Worm (Caenorhabditis elegans): ENCODE measurements around the gene par-1.
A peak's percentile ranks its signal among the peaks of the same experiment; 100 is the strongest.

Gene par-1

DNA sequence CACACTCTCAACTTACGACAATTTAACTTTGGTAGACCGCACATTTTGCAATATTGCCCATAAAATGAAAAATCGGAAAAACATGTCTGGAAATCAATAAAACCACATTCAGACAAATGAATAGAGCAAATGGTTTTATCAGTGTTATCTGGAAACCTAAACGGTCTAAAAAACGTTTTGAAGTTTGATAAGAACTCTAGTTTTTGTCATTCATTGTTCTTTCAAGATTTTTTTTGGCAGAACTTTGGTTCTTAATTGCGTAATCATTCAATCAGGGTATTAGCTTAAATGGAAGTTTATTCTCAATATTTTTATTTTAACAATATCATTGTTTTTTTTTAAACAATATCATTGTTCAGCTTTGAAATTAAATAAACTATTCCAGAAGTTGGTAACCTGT is 30.0 kb upstream of the par-1 start, which contains the start of gene cest-2.2:
Gene cest-2.2, minus strand, starts transcription at position 140 of the 400 bp plus-strand sequence.
- TF ChIP-seq ztf-23 (GFP tag; IDR thresholded peaks at IDR 0.05) (no peak), tab-1 (GFP tag; IDR thresholded peaks at IDR 0.05) (no peak), ref-1 (GFP tag; conservative IDR thresholded peaks at IDR 0.05) (no peak), med-1 (GFP tag; optimal IDR thresholded peaks at IDR 0.05; ENCODE audit: insufficient read depth) (no peak), flt-1 (GFP tag; IDR thresholded peaks at IDR 0.05) (no peak), ztf-29 (GFP tag; IDR thresholded peaks at IDR 0.05) (no peak), cog-1 (tag; optimal IDR thresholded peaks at IDR 0.05) (no peak), T22C8.4 (GFP tag; IDR thresholded peaks at IDR 0.05) (no peak), klf-2 (GFP tag; conservative IDR thresholded peaks at IDR 0.05) (no peak)

DNA sequence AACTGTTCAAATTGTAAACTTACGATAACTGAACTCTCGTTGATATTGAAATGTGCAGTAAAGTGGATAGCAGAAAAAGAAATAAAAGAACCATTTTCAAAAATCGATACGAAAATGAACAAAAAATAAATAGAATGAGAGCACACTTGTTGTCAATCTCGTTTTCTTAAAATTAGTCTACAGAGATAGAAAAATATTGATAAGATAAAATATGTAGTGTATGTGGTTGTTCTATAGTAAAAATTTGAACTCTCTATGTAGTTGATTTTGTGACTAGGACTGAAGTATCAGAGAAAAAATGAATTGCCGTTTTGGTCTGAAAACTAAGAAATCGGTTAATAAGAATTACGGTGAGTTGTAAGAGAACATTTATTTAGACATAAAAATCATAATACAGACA is 26.1 kb upstream of the par-1 start, which contains the start of gene cest-2.1:
Gene cest-2.1, minus strand, starts transcription at position 198 of the 400 bp plus-strand sequence.
- no peak for TF ChIP-seq tab-1 (GFP tag; IDR thresholded peaks at IDR 0.05)
- no peak for TF ChIP-seq ztf-29 (GFP tag; IDR thresholded peaks at IDR 0.05)
- TF ChIP-seq cog-1 (tag; optimal IDR thresholded peaks at IDR 0.05) = no peak
- no peak for TF ChIP-seq T22C8.4 (GFP tag; IDR thresholded peaks at IDR 0.05)
- no peak for TF ChIP-seq flt-1 (GFP tag; IDR thresholded peaks at IDR 0.05)
- no peak for TF ChIP-seq ztf-23 (GFP tag; IDR thresholded peaks at IDR 0.05)
- TF ChIP-seq ref-1 (GFP tag; conservative IDR thresholded peaks at IDR 0.05) = no peak
- no peak for TF ChIP-seq klf-2 (GFP tag; conservative IDR thresholded peaks at IDR 0.05)
- no peak for TF ChIP-seq med-1 (GFP tag; optimal IDR thresholded peaks at IDR 0.05; ENCODE audit: insufficient read depth)

DNA sequence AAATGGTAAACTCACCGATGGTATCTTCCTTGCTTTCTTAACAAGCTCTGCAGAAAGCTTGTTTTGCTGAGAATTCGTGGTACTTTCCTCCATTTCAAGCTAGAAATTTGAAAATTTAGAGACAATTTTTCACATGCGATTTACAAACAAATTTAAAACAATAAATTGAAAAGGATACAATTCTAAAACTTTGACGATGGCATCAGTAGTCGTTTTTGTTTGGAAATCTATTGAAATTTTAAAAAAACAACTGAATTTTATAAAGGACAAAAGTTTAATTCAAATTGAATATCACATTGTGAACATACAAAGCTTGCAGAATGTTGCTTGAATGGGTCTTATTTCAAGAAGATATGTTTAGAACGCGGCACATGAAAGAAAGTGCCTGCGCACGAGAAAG is 22.5 kb upstream of the par-1 start, which contains the start of gene ocam-1:
Gene ocam-1, minus strand, starts transcription at position 101 of the 400 bp plus-strand sequence.
- TF ChIP-seq ztf-29 (GFP tag; IDR thresholded peaks at IDR 0.05) (no peak), flt-1 (GFP tag; IDR thresholded peaks at IDR 0.05) (no peak), med-1 (GFP tag; optimal IDR thresholded peaks at IDR 0.05; ENCODE audit: insufficient read depth) (no peak), cog-1 (tag; optimal IDR thresholded peaks at IDR 0.05) (no peak), ztf-23 (GFP tag; IDR thresholded peaks at IDR 0.05) (no peak), tab-1 (GFP tag; IDR thresholded peaks at IDR 0.05) (no peak), T22C8.4 (GFP tag; IDR thresholded peaks at IDR 0.05) (no peak), ref-1 (GFP tag; conservative IDR thresholded peaks at IDR 0.05) (no peak), klf-2 (GFP tag; conservative IDR thresholded peaks at IDR 0.05) (no peak)

DNA sequence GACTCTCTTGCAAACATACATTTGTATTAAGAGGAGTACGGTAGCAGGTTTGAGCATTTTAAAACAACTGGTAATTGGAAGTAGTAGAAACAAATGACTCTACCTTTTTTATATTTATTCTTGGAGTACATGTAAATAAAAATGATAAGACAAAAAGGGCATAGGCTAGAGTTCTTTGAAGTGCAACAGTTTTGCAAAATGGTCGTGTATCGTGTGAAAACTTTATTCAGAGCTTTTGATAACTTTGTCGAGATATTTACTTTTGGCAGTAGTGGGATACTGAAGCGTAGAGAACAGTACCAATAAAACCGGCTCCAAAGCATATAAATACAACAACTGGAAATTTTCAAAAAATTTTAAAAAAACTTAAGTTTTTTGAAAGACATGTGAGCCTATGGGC is 21.5 kb upstream of the par-1 start, which contains the start of gene cest-1.1:
Gene cest-1.1, minus strand, starts transcription at position 101 of the 400 bp plus-strand sequence.
- TF ChIP-seq T22C8.4 (GFP tag; IDR thresholded peaks at IDR 0.05) (no peak), tab-1 (GFP tag; IDR thresholded peaks at IDR 0.05) (no peak), klf-2 (GFP tag; conservative IDR thresholded peaks at IDR 0.05) (no peak), ztf-29 (GFP tag; IDR thresholded peaks at IDR 0.05) (no peak), cog-1 (tag; optimal IDR thresholded peaks at IDR 0.05) (no peak), ztf-23 (GFP tag; IDR thresholded peaks at IDR 0.05) (no peak), med-1 (GFP tag; optimal IDR thresholded peaks at IDR 0.05; ENCODE audit: insufficient read depth) (no peak), flt-1 (GFP tag; IDR thresholded peaks at IDR 0.05) (no peak), ref-1 (GFP tag; conservative IDR thresholded peaks at IDR 0.05) (no peak)

DNA sequence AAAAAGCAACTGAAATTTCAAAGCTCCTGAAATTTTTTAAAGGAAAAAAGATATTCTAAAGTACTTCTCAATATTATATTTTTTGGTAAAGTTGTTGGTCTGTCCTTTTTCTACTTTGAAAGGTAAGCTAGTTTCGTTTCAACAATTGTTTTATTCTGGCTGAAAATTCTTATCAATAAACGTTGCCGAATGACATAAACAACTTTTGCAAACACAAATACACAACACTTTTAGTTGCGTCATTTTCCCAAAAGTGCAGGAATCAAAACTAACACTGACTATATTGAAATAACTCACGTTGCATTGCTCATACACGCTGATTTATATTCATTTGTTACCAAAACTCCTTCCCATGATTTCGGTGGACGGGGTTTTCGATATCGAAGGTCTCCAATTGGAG is 20.6 kb upstream of the par-1 start:
- TF ChIP-seq ztf-23 (GFP tag; IDR thresholded peaks at IDR 0.05) = no peak
- no peak for TF ChIP-seq klf-2 (GFP tag; conservative IDR thresholded peaks at IDR 0.05)
- no peak for TF ChIP-seq ztf-29 (GFP tag; IDR thresholded peaks at IDR 0.05)
- TF ChIP-seq cog-1 (tag; optimal IDR thresholded peaks at IDR 0.05) = no peak
- TF ChIP-seq flt-1 (GFP tag; IDR thresholded peaks at IDR 0.05) = no peak
- TF ChIP-seq T22C8.4 (GFP tag; IDR thresholded peaks at IDR 0.05) = no peak
- TF ChIP-seq med-1 (GFP tag; optimal IDR thresholded peaks at IDR 0.05; ENCODE audit: insufficient read depth) = no peak
- no peak for TF ChIP-seq tab-1 (GFP tag; IDR thresholded peaks at IDR 0.05)
- TF ChIP-seq ref-1 (GFP tag; conservative IDR thresholded peaks at IDR 0.05) = no peak

DNA sequence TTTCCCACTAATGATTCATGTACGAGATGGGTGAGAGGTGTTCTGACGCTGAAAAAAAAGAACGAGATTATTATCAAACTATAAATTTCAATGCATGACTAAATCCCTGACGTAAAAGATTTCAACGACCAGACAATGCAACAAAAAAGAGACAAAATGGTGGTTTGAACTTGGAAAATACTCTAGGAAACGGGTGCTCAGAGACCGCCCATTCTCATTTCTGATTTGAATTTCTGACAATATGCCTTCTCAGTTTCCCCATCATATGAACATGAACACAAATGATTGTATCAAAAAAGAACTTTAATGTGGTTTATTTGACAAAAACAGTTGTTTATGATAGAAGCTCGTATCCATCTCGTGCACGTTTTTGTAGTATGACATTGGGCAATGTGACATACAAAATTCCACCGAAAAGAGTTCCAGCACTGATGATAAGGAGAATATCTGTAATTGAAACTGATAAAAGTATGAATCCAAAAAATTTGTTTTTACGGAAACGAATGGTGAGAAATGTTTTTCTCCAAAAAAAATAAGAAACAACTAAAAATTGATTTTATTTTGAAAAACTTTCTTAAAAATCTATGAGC is 17.9 kb upstream of the par-1 start, which contains the start of gene srd-26:
Gene srd-26, minus strand, starts transcription at position 51 of the 590 bp plus-strand sequence.
- TF ChIP-seq ztf-29 (GFP tag; IDR thresholded peaks at IDR 0.05) = no peak
- TF ChIP-seq med-1 (GFP tag; optimal IDR thresholded peaks at IDR 0.05; ENCODE audit: insufficient read depth) = no peak
- no peak for TF ChIP-seq klf-2 (GFP tag; conservative IDR thresholded peaks at IDR 0.05)
- TF ChIP-seq cog-1 (tag; optimal IDR thresholded peaks at IDR 0.05) = no peak
- TF ChIP-seq T22C8.4 (GFP tag; IDR thresholded peaks at IDR 0.05) = no peak
- TF ChIP-seq tab-1 (GFP tag; IDR thresholded peaks at IDR 0.05) = no peak
- TF ChIP-seq flt-1 (GFP tag; IDR thresholded peaks at IDR 0.05) = no peak
- TF ChIP-seq ref-1 (GFP tag; conservative IDR thresholded peaks at IDR 0.05) = no peak
- no peak for TF ChIP-seq ztf-23 (GFP tag; IDR thresholded peaks at IDR 0.05)

DNA sequence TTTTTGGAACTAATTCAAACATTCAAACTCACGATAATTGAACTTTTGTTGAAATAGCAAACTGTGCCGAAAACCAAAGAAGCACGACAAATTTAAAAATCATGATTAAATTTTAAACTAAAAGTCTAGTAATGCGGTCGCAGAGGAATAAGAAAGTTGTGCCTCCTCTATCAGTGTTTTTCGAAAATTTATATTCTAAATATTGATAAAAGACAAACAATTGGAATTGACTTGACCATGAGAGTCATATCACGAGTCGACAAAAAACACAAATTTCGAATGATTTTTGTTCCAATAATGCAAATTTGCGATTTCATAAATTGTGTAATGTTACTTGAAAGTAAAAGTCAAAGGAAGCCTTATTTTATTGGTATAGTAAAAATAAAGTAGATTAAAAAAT is 15.5 kb upstream of the par-1 start, which contains the start of gene cest-1.2:
Gene cest-1.2, minus strand, starts transcription at position 165 of the 400 bp plus-strand sequence.
- no peak for TF ChIP-seq med-1 (GFP tag; optimal IDR thresholded peaks at IDR 0.05; ENCODE audit: insufficient read depth)
- no peak for TF ChIP-seq tab-1 (GFP tag; IDR thresholded peaks at IDR 0.05)

DNA sequence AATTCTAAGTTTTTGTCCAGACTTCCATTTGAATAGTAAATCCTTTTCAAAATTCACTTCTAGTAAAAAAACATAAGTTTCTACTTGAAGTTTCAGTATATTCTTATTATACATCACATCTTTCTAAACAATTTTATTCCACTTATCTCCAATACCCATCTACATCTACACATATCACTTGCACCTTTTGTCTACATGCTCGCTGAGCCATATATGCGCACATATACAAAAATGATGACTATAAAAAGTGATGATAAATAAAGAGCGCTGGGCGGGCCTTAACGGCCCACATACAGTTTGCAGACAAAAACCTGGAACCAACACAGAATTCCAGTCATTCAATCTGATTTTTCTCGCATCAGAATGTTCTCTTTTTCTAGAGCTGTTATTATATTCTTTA is 11.3 kb upstream of the par-1 start, which contains the start of gene AH10.2:
Gene AH10.2, plus strand, starts transcription at position 301 of the 400 bp plus-strand sequence.
- TF ChIP-seq ztf-29 (GFP tag; IDR thresholded peaks at IDR 0.05) (no peak), T22C8.4 (GFP tag; IDR thresholded peaks at IDR 0.05) (no peak), klf-2 (GFP tag; conservative IDR thresholded peaks at IDR 0.05) (no peak), cog-1 (tag; optimal IDR thresholded peaks at IDR 0.05) (no peak), tab-1 (GFP tag; IDR thresholded peaks at IDR 0.05) (no peak)

DNA sequence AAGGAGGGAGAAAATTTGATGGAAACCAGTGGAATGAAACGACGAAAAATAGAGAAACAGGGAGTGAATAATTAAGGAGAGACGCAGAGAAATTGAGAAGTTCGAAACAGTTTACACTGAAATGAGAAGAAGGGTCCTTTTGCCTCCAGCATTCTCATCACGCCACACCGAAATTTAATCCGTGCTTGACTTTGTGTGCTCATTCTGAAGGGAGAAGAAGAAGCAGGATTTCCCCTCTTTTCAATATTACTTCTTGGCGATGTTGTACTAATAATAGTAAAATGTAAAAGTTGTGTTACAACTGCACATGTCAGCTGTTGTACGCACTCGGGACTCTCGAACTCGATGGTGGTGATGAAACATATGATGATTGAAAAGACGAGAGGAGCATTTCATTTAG is 8.4 kb upstream of the par-1 start:
- TF ChIP-seq ref-1 (GFP tag; conservative IDR thresholded peaks at IDR 0.05) (no peak), cog-1 (tag; optimal IDR thresholded peaks at IDR 0.05) (peak; percentile 5), T22C8.4 (GFP tag; IDR thresholded peaks at IDR 0.05) (no peak)

DNA sequence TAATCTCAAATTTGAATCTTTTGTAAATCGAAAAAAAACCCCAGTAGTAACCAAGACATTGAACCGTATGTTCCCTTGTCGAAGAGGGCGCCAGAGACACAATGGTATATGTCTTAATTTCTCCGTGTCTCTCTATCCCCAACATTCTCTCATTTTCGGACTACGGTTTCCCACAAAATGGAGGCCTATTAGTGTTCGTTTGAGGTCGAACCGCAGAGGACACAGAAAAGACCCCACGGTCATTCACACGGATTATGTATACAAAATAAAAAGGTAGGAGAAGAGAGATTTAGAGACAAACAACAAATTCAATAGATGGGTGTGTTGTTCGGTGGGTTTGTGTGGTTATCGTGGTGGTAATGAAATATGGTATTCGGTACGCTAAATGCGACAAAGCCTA is 5.8 kb upstream of the par-1 start:
- TF ChIP-seq T22C8.4 (GFP tag; IDR thresholded peaks at IDR 0.05) (no peak), klf-2 (GFP tag; conservative IDR thresholded peaks at IDR 0.05) (no peak), cog-1 (tag; optimal IDR thresholded peaks at IDR 0.05) (no peak), med-1 (GFP tag; optimal IDR thresholded peaks at IDR 0.05; ENCODE audit: insufficient read depth) (no peak), tab-1 (GFP tag; IDR thresholded peaks at IDR 0.05) (no peak), ztf-23 (GFP tag; IDR thresholded peaks at IDR 0.05) (no peak), ztf-29 (GFP tag; IDR thresholded peaks at IDR 0.05) (no peak), flt-1 (GFP tag; IDR thresholded peaks at IDR 0.05) (no peak), ref-1 (GFP tag; conservative IDR thresholded peaks at IDR 0.05) (no peak)

Measured in whole organism, midembryonic.